Worm (Caenorhabditis elegans): ENCODE data around the gene C25F9.12.

ce11 chrV:19371253-19371652, 31.5 kb downstream of the C25F9.12 start, which contains the start of gene Y43F8A.2:
- TF ChIP-seq dao-5 (tag; optimal IDR thresholded peaks at IDR 0.05) = no peak
- TF ChIP-seq him-1 (tag; optimal IDR thresholded peaks at IDR 0.05) = no peak
- TF ChIP-seq W03F9.2 (tag; optimal IDR thresholded peaks at IDR 0.05) = no peak

Data from whole organism, L4/young adult.